Worm (Caenorhabditis elegans) whole organism, L3 larva: ENCODE results near the gene mec-4.

Source experiments
- R02D3.7 ChIP-seq: fragments of 150-350 bp; optimal IDR thresholded peaks from 2 replicates; lab custom pipeline; 2014; ENCODE audit warnings: missing biosample characterization, missing genetic modification characterization
- ama-1 ChIP-seq: fragments of 150-350 bp; optimal IDR thresholded peaks from 2 replicates; lab custom pipeline; 2018
- ceh-16 ChIP-seq: sonication (generic microtip); optimal IDR thresholded peaks from 2 replicates; lab custom pipeline; 2017; ENCODE audit warnings: missing biosample characterization, missing genetic modification characterization
- ceh-28 ChIP-seq: fragments of 150-350 bp; optimal IDR thresholded peaks from 2 replicates; lab custom pipeline; 2014; ENCODE audit warnings: missing biosample characterization, missing genetic modification reagents, missing genetic modification characterization
- ceh-82 ChIP-seq: fragments of 150-350 bp; optimal IDR thresholded peaks from 2 replicates; lab custom pipeline; 2014; ENCODE audit warnings: missing biosample characterization, missing genetic modification characterization
- egl-27 ChIP-seq: sonication (generic microtip); optimal IDR thresholded peaks from 4 replicates; lab custom pipeline; 2017; ENCODE audit warnings: missing biosample characterization, missing genetic modification reagents, missing genetic modification characterization
- egl-5 ChIP-seq: fragments of 150-350 bp; optimal IDR thresholded peaks from 2 replicates; lab custom pipeline; 2017; ENCODE audit warnings: missing biosample characterization, missing genetic modification reagents, missing genetic modification characterization, inconsistent platforms
- elt-1 ChIP-seq: fragments of 150-350 bp; optimal IDR thresholded peaks from 2 replicates; lab custom pipeline; 2014; ENCODE audit warnings: missing biosample characterization, missing genetic modification characterization
- fkh-2 ChIP-seq: fragments of 150-350 bp; optimal IDR thresholded peaks from 2 replicates; lab custom pipeline; 2014; ENCODE audit warnings: missing biosample characterization, missing genetic modification reagents, missing genetic modification characterization
- hmg-11 ChIP-seq: sonication (generic microtip); optimal IDR thresholded peaks from 2 replicates; lab custom pipeline; 2016; ENCODE audit warnings: missing genetic modification characterization, missing compliant biosample characterization
- jun-1 ChIP-seq: fragments of 150-350 bp; optimal IDR thresholded peaks from 2 replicates; lab custom pipeline; 2014; ENCODE audit warnings: missing biosample characterization, missing genetic modification reagents, missing genetic modification characterization
- lin-15B ChIP-seq: fragments of 150-350 bp; optimal IDR thresholded peaks from 2 replicates; lab custom pipeline; 2014; ENCODE audit warnings: missing biosample characterization, missing genetic modification characterization
- lin-39 ChIP-seq: fragments of 150-350 bp; optimal IDR thresholded peaks from 2 replicates; lab custom pipeline; 2018; ENCODE audit warnings: missing biosample characterization, missing genetic modification reagents, missing genetic modification characterization
- lsy-12 ChIP-seq: sonication (generic microtip); optimal IDR thresholded peaks from 2 replicates; lab custom pipeline; 2016; ENCODE audit warnings: mild to moderate bottlenecking, missing genetic modification characterization, missing compliant biosample characterization
- nhr-11 ChIP-seq: fragments of 150-350 bp; optimal IDR thresholded peaks from 2 replicates; lab custom pipeline; 2014; ENCODE audit warnings: missing biosample characterization, missing genetic modification characterization
- nhr-12 ChIP-seq: fragments of 150-350 bp; optimal IDR thresholded peaks from 2 replicates; lab custom pipeline; 2014; ENCODE audit warnings: missing biosample characterization, missing genetic modification characterization
- nhr-23 ChIP-seq: fragments of 150-350 bp; optimal IDR thresholded peaks from 2 replicates; lab custom pipeline; 2014; ENCODE audit warnings: missing biosample characterization, missing genetic modification reagents, missing genetic modification characterization
- nhr-237 ChIP-seq: fragments of 150-350 bp; optimal IDR thresholded peaks from 2 replicates; lab custom pipeline; 2014; ENCODE audit warnings: missing biosample characterization, missing genetic modification characterization
- nhr-77 ChIP-seq: fragments of 150-350 bp; optimal IDR thresholded peaks from 2 replicates; lab custom pipeline; 2014; ENCODE audit warnings: missing biosample characterization, missing genetic modification characterization
- pha-4 ChIP-seq: fragments of 150-350 bp; optimal IDR thresholded peaks from 2 replicates; lab custom pipeline; 2014; ENCODE audit warnings: missing biosample characterization, missing genetic modification reagents, missing genetic modification characterization
- skn-1 ChIP-seq: fragments of 150-350 bp; optimal IDR thresholded peaks from 2 replicates; lab custom pipeline; 2014; ENCODE audit warnings: missing biosample characterization, missing genetic modification characterization
- unc-39 ChIP-seq: sonication (generic microtip); optimal IDR thresholded peaks from 4 replicates; lab custom pipeline; 2017; ENCODE audit warnings: missing biosample characterization, missing genetic modification characterization
- unc-62 ChIP-seq: fragments of 150-350 bp; sonication (generic microtip); optimal IDR thresholded peaks from 4 replicates; lab custom pipeline; 2014; ENCODE audit warnings: missing biosample characterization, missing genetic modification reagents, missing genetic modification characterization
- zag-1 ChIP-seq: fragments of 150-350 bp; optimal IDR thresholded peaks from 2 replicates; lab custom pipeline; 2014; ENCODE audit warnings: missing biosample characterization, missing genetic modification characterization
- ztf-4 ChIP-seq: fragments of 150-350 bp; optimal IDR thresholded peaks from 2 replicates; lab custom pipeline; 2014; ENCODE audit warnings: missing biosample characterization, missing genetic modification characterization

mec-4 gene

ce11 chrX:16772112-16772731 lies 34.7 kb downstream of the mec-4 start:
- TF ChIP-seq skn-1 (tag; lab: Kevin White, UChicago) = no peak
- peak; percentile 86 for TF ChIP-seq egl-5 (tag; lab: Kevin White, UChicago)
- TF ChIP-seq pha-4 (tag; lab: Kevin White, UChicago) = peak; percentile 50
- TF ChIP-seq zag-1 = no peak
- no peak for TF ChIP-seq nhr-23 (tag; lab: Kevin White, UChicago)

ce11 chrX:16770919-16771318 lies 36.0 kb downstream of the mec-4 start:
- TF ChIP-seq lin-39 (tag; lab: Kevin White, UChicago) (peak; percentile 14), ceh-16 (tag; lab: Kevin White, UChicago) (no peak)

ce11 chrX:16770398-16770797 lies 36.5 kb downstream of the mec-4 start, which contains the start of gene mct-6:
mct-6 (minus strand) TSS chrX:16770498.
- TF ChIP-seq nhr-23 (tag; lab: Kevin White, UChicago) (peak; percentile 37), egl-27 (tag; lab: Kevin White, UChicago) (no peak)

- TF ChIP-seq nhr-12 (tag; lab: Kevin White, UChicago) (no peak), ama-1 (no peak), fkh-2 (tag; lab: Kevin White, UChicago) (no peak), jun-1 (tag; lab: Kevin White, UChicago) (no peak), ceh-16 (tag; lab: Kevin White, UChicago) (no peak), ceh-28 (no peak), lsy-12 (no peak), nhr-77 (tag; lab: Kevin White, UChicago) (no peak), lin-15B (tag; lab: Kevin White, UChicago) (no peak), ceh-82 (tag; lab: Kevin White, UChicago) (no peak), egl-5 (tag; lab: Kevin White, UChicago) (no peak)
These were observed 44.4 kb downstream of the mec-4 start, which contains the start of gene C10E2.1 for ce11 chrX:16762529-16762928. C10E2.1 (plus strand) TSS chrX:16762829.

ce11 chrX:16754474-16754873 lies 52.4 kb downstream of the mec-4 start, which contains the start of gene C10E2.5:
C10E2.5 (minus strand) TSS chrX:16754574.
- TF ChIP-seq hmg-11 (tag; lab: Kevin White, UChicago) (no peak), ceh-82 (tag; lab: Kevin White, UChicago) (no peak), R02D3.7 (tag; lab: Kevin White, UChicago) (no peak), ztf-4 (tag; lab: Kevin White, UChicago) (no peak), nhr-237 (no peak), elt-1 (tag; lab: Kevin White, UChicago) (no peak), unc-39 (no peak), unc-62 (GFP tag; lab: Kevin White, UChicago) (no peak), nhr-11 (tag; lab: Kevin White, UChicago) (no peak), nhr-77 (tag; lab: Kevin White, UChicago) (no peak)
